In the genomic region with DNA sequence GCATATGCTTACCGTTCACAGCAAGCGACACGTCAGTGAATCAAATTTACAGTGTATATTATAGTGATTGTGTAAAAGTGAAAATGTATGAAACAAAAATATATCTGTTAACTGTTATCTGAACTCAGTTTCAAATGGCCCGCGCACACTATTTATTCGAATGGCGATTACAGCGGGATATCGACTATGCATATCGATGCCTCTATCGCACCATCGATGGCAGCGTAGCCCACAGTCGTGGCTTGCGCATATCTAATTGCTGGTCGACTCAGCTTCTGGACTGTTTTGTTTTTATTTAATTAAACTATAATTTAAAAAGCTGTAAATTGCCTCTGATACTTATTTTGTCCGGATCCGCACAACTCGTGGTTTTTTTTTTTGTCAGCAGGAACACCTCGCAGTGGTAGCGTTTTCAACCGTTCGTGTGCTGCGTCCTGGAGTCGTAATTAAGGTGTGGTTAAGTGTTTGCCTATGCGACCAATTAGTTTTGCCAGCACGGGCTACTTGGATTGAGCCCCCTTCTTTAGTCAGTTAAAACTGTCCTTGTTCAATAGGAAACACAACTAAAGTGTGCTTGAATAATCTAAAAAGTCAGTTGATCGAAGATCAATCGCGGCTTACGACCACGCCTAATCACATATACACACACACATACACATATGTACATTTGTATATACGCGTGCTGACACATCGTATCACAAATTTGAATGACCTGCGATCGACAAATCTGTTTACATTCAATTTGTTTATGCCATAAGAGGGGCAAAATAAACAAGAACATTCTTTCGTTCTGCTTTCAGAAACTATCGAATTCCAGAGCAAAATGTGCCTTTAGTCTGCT, we compare ENCODE assay signal across 1 fruit fly cellular context.
TF ChIP-seq lines count a peak whose summit lies in the region.

A gene (plus strand): TSS at position 228 of the 841 bp plus-strand sequence.

TF ChIP-seq in whole organism, embryonic, 481 proteins besides CTCF, POLR2A, EP300 and RAD21 (continued from another document and continues in another):
- no peak for TF ChIP-seq CG18262 (tag; optimal IDR thresholded peaks at IDR 0.05; lab: Kevin White, UChicago)
- TF ChIP-seq ato (GFP tag; IDR thresholded peaks at IDR 0.05; lab: Robert Waterston, UW; ENCODE audit: partially characterized antibody): peak; percentile 97
- no peak for TF ChIP-seq onecut (GFP tag; IDR thresholded peaks at IDR 0.05; lab: Robert Waterston, UW)
- no peak for TF ChIP-seq ab (GFP tag; optimal IDR thresholded peaks at IDR 0.05; lab: Kevin White, UChicago)
- TF ChIP-seq bsh (GFP tag; optimal IDR thresholded peaks at IDR 0.05; lab: Kevin White, UChicago): no peak
- TF ChIP-seq al (GFP tag; IDR thresholded peaks at IDR 0.05; lab: Robert Waterston, UW): no peak
- peak; percentile 93 for TF ChIP-seq CG42726 (GFP tag; IDR thresholded peaks at IDR 0.05; lab: Robert Waterston, UW; ENCODE audit: partially characterized antibody)
- no peak for TF ChIP-seq zfh2 (GFP tag; optimal IDR thresholded peaks at IDR 0.05; lab: Kevin White, UChicago)
- peak; percentile 20 for TF ChIP-seq Neu2 (GFP tag; optimal IDR thresholded peaks at IDR 0.05; lab: Kevin White, UChicago; ENCODE audit: borderline replicate concordance)
- no peak for TF ChIP-seq sqz (GFP tag; optimal IDR thresholded peaks at IDR 0.05; lab: Kevin White, UChicago)
- no peak for TF ChIP-seq CG8388 (GFP tag; optimal IDR thresholded peaks at IDR 0.05; lab: Kevin White, UChicago)
- TF ChIP-seq Bteb2 (GFP tag; optimal IDR thresholded peaks at IDR 0.05; lab: Kevin White, UChicago): no peak
- no peak for TF ChIP-seq Blimp-1 (GFP tag; optimal IDR thresholded peaks at IDR 0.05; lab: Kevin White, UChicago)
- TF ChIP-seq bcd (GFP tag; optimal IDR thresholded peaks at IDR 0.05; lab: Kevin White, UChicago): no peak
- no peak for TF ChIP-seq pita (GFP tag; optimal IDR thresholded peaks at IDR 0.05; lab: Kevin White, UChicago)
- no peak for TF ChIP-seq CG1832 (GFP tag; optimal IDR thresholded peaks at IDR 0.05; lab: Kevin White, UChicago)
- TF ChIP-seq CG7786 (GFP tag; optimal IDR thresholded peaks at IDR 0.05; lab: Kevin White, UChicago): no peak
- TF ChIP-seq CG12942 (GFP tag; optimal IDR thresholded peaks at IDR 0.05; lab: Kevin White, UChicago): no peak
- 0 out of 2 replicates have a peak, but pooled peaks have one; percentile 8 for TF ChIP-seq CG4730 (GFP tag; IDR thresholded peaks at IDR 0.05; lab: Robert Waterston, UW)
- TF ChIP-seq phol (tag; optimal IDR thresholded peaks at IDR 0.05; lab: Kevin White, UChicago): peak; percentile 68
- TF ChIP-seq CG16813 (GFP tag; IDR thresholded peaks at IDR 0.05; lab: Robert Waterston, UW; ENCODE audit: partially characterized antibody): peak; percentile 93
- TF ChIP-seq CG14014 (GFP tag; IDR thresholded peaks at IDR 0.05; lab: Robert Waterston, UW): no peak
- peak in 1 of 2 experiments; percentile 14 for TF ChIP-seq Pdp1 (GFP tag; optimal IDR thresholded peaks at IDR 0.05; lab: Kevin White, UChicago)
- TF ChIP-seq slbo (GFP tag; IDR thresholded peaks at IDR 0.05; lab: Robert Waterston, UW): no peak
- peak; percentile 5 for TF ChIP-seq grau (tag; optimal IDR thresholded peaks at IDR 0.05; lab: Kevin White, UChicago)
- TF ChIP-seq E2f2 (GFP tag; IDR thresholded peaks at IDR 0.05; lab: Robert Waterston, UW): peak; percentile 98
- no peak for TF ChIP-seq Ssrp (tag; optimal IDR thresholded peaks at IDR 0.05; lab: Kevin White, UChicago)
- no peak for TF ChIP-seq ham (GFP tag; IDR thresholded peaks at IDR 0.05; lab: Robert Waterston, UW)
- no peak for TF ChIP-seq CG14667 (GFP tag; IDR thresholded peaks at IDR 0.05; lab: Robert Waterston, UW)
- TF ChIP-seq CG2129 (GFP tag; IDR thresholded peaks at IDR 0.05; lab: Robert Waterston, UW; ENCODE audit: partially characterized antibody): peak; percentile 62
- TF ChIP-seq CG30020 (tag; optimal IDR thresholded peaks at IDR 0.05; lab: Kevin White, UChicago): peak; percentile 61
- no peak for TF ChIP-seq tll (GFP tag; optimal IDR thresholded peaks at IDR 0.05; lab: Kevin White, UChicago)
- TF ChIP-seq tio (GFP tag; optimal IDR thresholded peaks at IDR 0.05; lab: Kevin White, UChicago): no peak
- peak; percentile 97 for TF ChIP-seq Dp (GFP tag; optimal IDR thresholded peaks at IDR 0.05; lab: Kevin White, UChicago)
- TF ChIP-seq CG15514 (GFP tag; optimal IDR thresholded peaks at IDR 0.05; lab: Kevin White, UChicago): peak; percentile 68
- peak; percentile 97 for TF ChIP-seq amos (GFP tag; IDR thresholded peaks at IDR 0.05; lab: Robert Waterston, UW; ENCODE audit: partially characterized antibody)
- TF ChIP-seq Six4 (GFP tag; optimal IDR thresholded peaks at IDR 0.05; lab: Kevin White, UChicago): no peak
- TF ChIP-seq Sry-β (GFP tag; optimal IDR thresholded peaks at IDR 0.05; lab: Kevin White, UChicago): no peak
- TF ChIP-seq D19B (GFP tag; optimal IDR thresholded peaks at IDR 0.05; lab: Kevin White, UChicago): no peak
- TF ChIP-seq HLHmδ (GFP tag; optimal IDR thresholded peaks at IDR 0.05; lab: Kevin White, UChicago): no peak
- peak; percentile 85 for TF ChIP-seq inv (GFP tag; IDR thresholded peaks at IDR 0.05; lab: Robert Waterston, UW; ENCODE audit: partially characterized antibody)
- TF ChIP-seq Med (GFP tag; lab: Kevin White, UChicago): peak; percentile 79
- no peak for TF ChIP-seq PHDP (tag; optimal IDR thresholded peaks at IDR 0.05; lab: Kevin White, UChicago)
- peak; percentile 1 for TF ChIP-seq CG15601 (tag; optimal IDR thresholded peaks at IDR 0.05; lab: Kevin White, UChicago)
- no peak for TF ChIP-seq Hr3 (GFP tag; optimal IDR thresholded peaks at IDR 0.05; lab: Kevin White, UChicago)
- peak; percentile 91 for TF ChIP-seq knrl (GFP tag; IDR thresholded peaks at IDR 0.05; lab: Robert Waterston, UW; ENCODE audit: partially characterized antibody)
- TF ChIP-seq CG6272 (GFP tag; IDR thresholded peaks at IDR 0.05; lab: Robert Waterston, UW): no peak
- no peak for TF ChIP-seq TFAM (GFP tag; optimal IDR thresholded peaks at IDR 0.05; lab: Kevin White, UChicago)
- TF ChIP-seq CG11723 (GFP tag; optimal IDR thresholded peaks at IDR 0.05; lab: Kevin White, UChicago): no peak
- TF ChIP-seq mld (GFP tag; IDR thresholded peaks at IDR 0.05; lab: Robert Waterston, UW; ENCODE audit: partially characterized antibody): peak; percentile 82
- 0 out of 3 replicates have a peak, but pooled peaks have one; percentile 53 for TF ChIP-seq ci (GFP tag; IDR thresholded peaks at IDR 0.05; lab: Robert Waterston, UW)
- peak; percentile 37; the same call in 1 of the 3 replicates for TF ChIP-seq row (GFP tag; IDR thresholded peaks at IDR 0.05; lab: Robert Waterston, UW)
- no peak for TF ChIP-seq ssp (GFP tag; IDR thresholded peaks at IDR 0.05; lab: Robert Waterston, UW)
- TF ChIP-seq zfh1 (GFP tag; IDR thresholded peaks at IDR 0.05; lab: Robert Waterston, UW): no peak
- TF ChIP-seq stc (GFP tag; IDR thresholded peaks at IDR 0.05; lab: Robert Waterston, UW): no peak
- TF ChIP-seq CG10959 (GFP tag; IDR thresholded peaks at IDR 0.05; lab: Robert Waterston, UW): no peak
- TF ChIP-seq Atf-2 (GFP tag; optimal IDR thresholded peaks at IDR 0.05; lab: Kevin White, UChicago): no peak
- peak; percentile 21 for TF ChIP-seq NC2β (GFP tag; optimal IDR thresholded peaks at IDR 0.05; lab: Kevin White, UChicago)
- TF ChIP-seq ranshi (GFP tag; IDR thresholded peaks at IDR 0.05; lab: Robert Waterston, UW): no peak
- TF ChIP-seq Doc2 (GFP tag; IDR thresholded peaks at IDR 0.05; lab: Robert Waterston, UW): no peak
- TF ChIP-seq CG10147 (GFP tag; optimal IDR thresholded peaks at IDR 0.05; lab: Kevin White, UChicago): no peak
- no peak for TF ChIP-seq Mes4 (GFP tag; optimal IDR thresholded peaks at IDR 0.05; lab: Kevin White, UChicago)
- no peak for TF ChIP-seq GATAe (GFP tag; conservative IDR thresholded peaks at IDR 0.05; lab: Robert Waterston, UW)
- no peak for TF ChIP-seq CG6254 (GFP tag; optimal IDR thresholded peaks at IDR 0.05; lab: Kevin White, UChicago)
- no peak for TF ChIP-seq Poxn (GFP tag; IDR thresholded peaks at IDR 0.05; lab: Robert Waterston, UW)
- TF ChIP-seq Dfd (GFP tag; optimal IDR thresholded peaks at IDR 0.05; lab: Kevin White, UChicago): no peak
- no peak for TF ChIP-seq usp (GFP tag; optimal IDR thresholded peaks at IDR 0.05; lab: Kevin White, UChicago)
- no peak for TF ChIP-seq mirr (GFP tag; optimal IDR thresholded peaks at IDR 0.05; lab: Kevin White, UChicago)
- peak; percentile 72 for TF ChIP-seq MESR4 (GFP tag; optimal IDR thresholded peaks at IDR 0.05; lab: Kevin White, UChicago)
- no peak for TF ChIP-seq cwo (GFP tag; optimal IDR thresholded peaks at IDR 0.05; lab: Kevin White, UChicago)
- peak; percentile 25 for TF ChIP-seq CG2120 (GFP tag; optimal IDR thresholded peaks at IDR 0.05; lab: Kevin White, UChicago)
- no peak for TF ChIP-seq NK7.1 (GFP tag; optimal IDR thresholded peaks at IDR 0.05; lab: Kevin White, UChicago)
- TF ChIP-seq pnt (GFP tag; optimal IDR thresholded peaks at IDR 0.05; lab: Kevin White, UChicago): no peak
- peak; percentile 59 for TF ChIP-seq CG9797 (GFP tag; optimal IDR thresholded peaks at IDR 0.05; lab: Kevin White, UChicago)
- TF ChIP-seq Fer2 (tag; optimal IDR thresholded peaks at IDR 0.05; lab: Kevin White, UChicago): no peak
- no peak for TF ChIP-seq Oli (tag; optimal IDR thresholded peaks at IDR 0.05; lab: Kevin White, UChicago)
- no peak for TF ChIP-seq gem (tag; optimal IDR thresholded peaks at IDR 0.05; lab: Kevin White, UChicago)
- peak; percentile 30 for TF ChIP-seq Myb (GFP tag; optimal IDR thresholded peaks at IDR 0.05; lab: Kevin White, UChicago)
- no peak for TF ChIP-seq pum (GFP tag; optimal IDR thresholded peaks at IDR 0.05; lab: Kevin White, UChicago)
- peak; percentile 94 for TF ChIP-seq CG7963 (GFP tag; IDR thresholded peaks at IDR 0.05; lab: Robert Waterston, UW; ENCODE audit: partially characterized antibody)
- TF ChIP-seq CG1603 (tag; optimal IDR thresholded peaks at IDR 0.05; lab: Kevin White, UChicago): peak; percentile 68
- no peak for TF ChIP-seq hth (optimal IDR thresholded peaks at IDR 0.05; lab: Kevin White, UChicago)
- TF ChIP-seq MBD-R2 (GFP tag; IDR thresholded peaks at IDR 0.05; lab: Robert Waterston, UW): peak; percentile 53; the same call in 1 of the 2 replicates
- no peak for TF ChIP-seq kah (GFP tag; optimal IDR thresholded peaks at IDR 0.05; lab: Kevin White, UChicago)
- no peak for TF ChIP-seq CG7928 (GFP tag; optimal IDR thresholded peaks at IDR 0.05; lab: Kevin White, UChicago)
- peak; percentile 89 for TF ChIP-seq Doc3 (GFP tag; IDR thresholded peaks at IDR 0.05; lab: Robert Waterston, UW; ENCODE audit: partially characterized antibody)
- TF ChIP-seq bigmax (GFP tag; optimal IDR thresholded peaks at IDR 0.05; lab: Kevin White, UChicago): no peak
- no peak for TF ChIP-seq HHEX (GFP tag; optimal IDR thresholded peaks at IDR 0.05; lab: Kevin White, UChicago)
- peak; percentile 40 for TF ChIP-seq Sin3A (optimal IDR thresholded peaks at IDR 0.05; lab: Kevin White, UChicago)
- peak; percentile 22 for TF ChIP-seq B-H2 (GFP tag; optimal IDR thresholded peaks at IDR 0.05; lab: Kevin White, UChicago)
- no peak for TF ChIP-seq btn (GFP tag; optimal IDR thresholded peaks at IDR 0.05; lab: Kevin White, UChicago)
- no peak for TF ChIP-seq prd (optimal IDR thresholded peaks at IDR 0.05; lab: Kevin White, UChicago)
- no peak for TF ChIP-seq prd (GFP tag; IDR thresholded peaks at IDR 0.05; lab: Robert Waterston, UW)
- TF ChIP-seq CG10979 (tag; optimal IDR thresholded peaks at IDR 0.05; lab: Kevin White, UChicago): no peak
- TF ChIP-seq pan (optimal IDR thresholded peaks at IDR 0.05; lab: Kevin White, UChicago): no peak
- peak in 1 of 2 experiments; percentile 7 for TF ChIP-seq pan (GFP tag; optimal IDR thresholded peaks at IDR 0.05 in 1 of 2, IDR thresholded peaks at IDR 0.05 in 1 of 2)
- TF ChIP-seq CG17829 (tag; optimal IDR thresholded peaks at IDR 0.05; lab: Kevin White, UChicago): peak; percentile 24
- TF ChIP-seq hbn (GFP tag; IDR thresholded peaks at IDR 0.05; lab: Robert Waterston, UW; ENCODE audit: partially characterized antibody): peak; percentile 94
- TF ChIP-seq tna (GFP tag; IDR thresholded peaks at IDR 0.05; lab: Robert Waterston, UW; ENCODE audit: partially characterized antibody): peak; percentile 94
- no peak for TF ChIP-seq klu (GFP tag; IDR thresholded peaks at IDR 0.05; lab: Robert Waterston, UW)
- TF ChIP-seq CG10462 (GFP tag; optimal IDR thresholded peaks at IDR 0.05; lab: Kevin White, UChicago): no peak
- TF ChIP-seq CG6175 (GFP tag; IDR thresholded peaks at IDR 0.05; lab: Robert Waterston, UW): no peak
- no peak for TF ChIP-seq CG8290 (GFP tag; optimal IDR thresholded peaks at IDR 0.05; lab: Kevin White, UChicago)
- TF ChIP-seq CG8290 (tag; optimal IDR thresholded peaks at IDR 0.05; lab: Kevin White, UChicago): peak in 1 of 2 experiments; percentile 71
- peak; percentile 97 for TF ChIP-seq Opbp (GFP tag; IDR thresholded peaks at IDR 0.05; lab: Robert Waterston, UW; ENCODE audit: partially characterized antibody)
- TF ChIP-seq CG17612 (GFP tag; IDR thresholded peaks at IDR 0.05; lab: Robert Waterston, UW): no peak
- no peak for TF ChIP-seq CG7987 (GFP tag; optimal IDR thresholded peaks at IDR 0.05; lab: Kevin White, UChicago)
- peak; percentile 12 for TF ChIP-seq CG15479 (GFP tag; optimal IDR thresholded peaks at IDR 0.05; lab: Kevin White, UChicago)
- TF ChIP-seq CG31441 (GFP tag; IDR thresholded peaks at IDR 0.05; lab: Robert Waterston, UW): no peak
- no peak for TF ChIP-seq twi (tag; optimal IDR thresholded peaks at IDR 0.05; lab: Kevin White, UChicago)
- TF ChIP-seq exex (tag; optimal IDR thresholded peaks at IDR 0.05; lab: Kevin White, UChicago): no peak
- no peak for TF ChIP-seq CG34376 (GFP tag; optimal IDR thresholded peaks at IDR 0.05; lab: Kevin White, UChicago)
- no peak for TF ChIP-seq unpg (GFP tag; optimal IDR thresholded peaks at IDR 0.05; lab: Kevin White, UChicago)
- peak; percentile 46 for TF ChIP-seq CG14710 (tag; optimal IDR thresholded peaks at IDR 0.05; lab: Kevin White, UChicago)
- no peak for TF ChIP-seq CG1024 (GFP tag; IDR thresholded peaks at IDR 0.05; lab: Robert Waterston, UW)
- no peak for TF ChIP-seq ttk (GFP tag; IDR thresholded peaks at IDR 0.05; lab: Robert Waterston, UW)
- TF ChIP-seq Sox102F (GFP tag; optimal IDR thresholded peaks at IDR 0.05; lab: Kevin White, UChicago): no peak
- TF ChIP-seq CG32767 (GFP tag; IDR thresholded peaks at IDR 0.05; lab: Robert Waterston, UW): no peak
- TF ChIP-seq Fer1 (GFP tag; optimal IDR thresholded peaks at IDR 0.05; lab: Kevin White, UChicago): peak; percentile 1
- peak; percentile 94 for TF ChIP-seq CG13287 (GFP tag; IDR thresholded peaks at IDR 0.05; lab: Robert Waterston, UW; ENCODE audit: partially characterized antibody)
- TF ChIP-seq repo (GFP tag; optimal IDR thresholded peaks at IDR 0.05; lab: Kevin White, UChicago): no peak
- TF ChIP-seq Jarid2 (GFP tag; optimal IDR thresholded peaks at IDR 0.05; lab: Kevin White, UChicago): no peak
- peak; percentile 0 for TF ChIP-seq Nf-YC (tag; optimal IDR thresholded peaks at IDR 0.05; lab: Kevin White, UChicago)
